Fruit fly (Drosophila melanogaster): ENCODE results near the gene Nop56.

Nop56 gene

dm6 chr3R:22421618-22422017 is 750 bp upstream of the Nop56 start (continued):
- no peak for TF ChIP-seq gem (tag; optimal IDR thresholded peaks at IDR 0.05)
- TF ChIP-seq CG3995 (GFP tag; optimal IDR thresholded peaks at IDR 0.05), result no peak
- TF ChIP-seq CG8388 (GFP tag; optimal IDR thresholded peaks at IDR 0.05), result peak; percentile 32
- no peak for TF ChIP-seq pita (GFP tag; optimal IDR thresholded peaks at IDR 0.05)
- TF ChIP-seq ac (GFP tag; optimal IDR thresholded peaks at IDR 0.05), result no peak
- TF ChIP-seq Sry-δ (GFP tag; optimal IDR thresholded peaks at IDR 0.05), result no peak
- no peak for TF ChIP-seq Sry-β (GFP tag; optimal IDR thresholded peaks at IDR 0.05)
- TF ChIP-seq cas (GFP tag; IDR thresholded peaks at IDR 0.05), result no peak
- TF ChIP-seq CG18764 (GFP tag; optimal IDR thresholded peaks at IDR 0.05), result no peak
- no peak for TF ChIP-seq pfk (GFP tag; optimal IDR thresholded peaks at IDR 0.05)
- TF ChIP-seq oc (tag; optimal IDR thresholded peaks at IDR 0.05), result no peak
- peak; percentile 41 for TF ChIP-seq CG4424 (GFP tag; optimal IDR thresholded peaks at IDR 0.05)
- 0 out of 2 replicates have a peak, but pooled peaks have one; percentile 11 for TF ChIP-seq CG4360 (GFP tag; IDR thresholded peaks at IDR 0.05)
- no peak for TF ChIP-seq abd-A (tag; optimal IDR thresholded peaks at IDR 0.05)
- no peak for TF ChIP-seq CG4854 (GFP tag; optimal IDR thresholded peaks at IDR 0.05)
- TF ChIP-seq caup (GFP tag; optimal IDR thresholded peaks at IDR 0.05; ENCODE audit: severe bottlenecking), result peak; percentile 33
- peak; percentile 59 for TF ChIP-seq tin (GFP tag; optimal IDR thresholded peaks at IDR 0.05)
- peak; percentile 89 for TF ChIP-seq sens (GFP tag)
- TF ChIP-seq CG17328 (GFP tag; IDR thresholded peaks at IDR 0.05), result peak; percentile 57; the same call in 1 of the 2 replicates
- TF ChIP-seq CG31365 (tag; optimal IDR thresholded peaks at IDR 0.05), result no peak
- TF ChIP-seq toy (GFP tag; IDR thresholded peaks at IDR 0.05), result no peak
- TF ChIP-seq slou (GFP tag; optimal IDR thresholded peaks at IDR 0.05), result peak; percentile 17
- TF ChIP-seq CG14014 (GFP tag; IDR thresholded peaks at IDR 0.05), result peak; percentile 83
- no peak for TF ChIP-seq CG13287 (GFP tag; IDR thresholded peaks at IDR 0.05; ENCODE audit: partially characterized antibody)
- TF ChIP-seq CG12391 (tag; optimal IDR thresholded peaks at IDR 0.05), result peak; percentile 53
- TF ChIP-seq tx (GFP tag; optimal IDR thresholded peaks at IDR 0.05), result peak; percentile 52
- TF ChIP-seq CG18476 (GFP tag; optimal IDR thresholded peaks at IDR 0.05), result peak; percentile 0
- TF ChIP-seq CG34224 (GFP tag; IDR thresholded peaks at IDR 0.05; ENCODE audit: partially characterized antibody), result no peak
- no peak for TF ChIP-seq GATAe (GFP tag; conservative IDR thresholded peaks at IDR 0.05)
- no peak for TF ChIP-seq ems (GFP tag; optimal IDR thresholded peaks at IDR 0.05)
- peak; percentile 69 for TF ChIP-seq CG2712 (tag; optimal IDR thresholded peaks at IDR 0.05)
- peak; percentile 60; the same call in 1 of the 2 replicates for TF ChIP-seq CG32767 (GFP tag; IDR thresholded peaks at IDR 0.05)
- TF ChIP-seq CG12299 (tag; optimal IDR thresholded peaks at IDR 0.05), result peak; percentile 4
- TF ChIP-seq Atf6 (GFP tag; IDR thresholded peaks at IDR 0.05), result peak; percentile 80
- TF ChIP-seq usp (GFP tag; optimal IDR thresholded peaks at IDR 0.05), result no peak
- no peak for TF ChIP-seq CoRest (tag; optimal IDR thresholded peaks at IDR 0.05)
- no peak for TF ChIP-seq CG33213 (GFP tag; optimal IDR thresholded peaks at IDR 0.05)
- TF ChIP-seq CG17612 (GFP tag; IDR thresholded peaks at IDR 0.05), result no peak
- TF ChIP-seq Hr78 (GFP tag; optimal IDR thresholded peaks at IDR 0.05), result no peak
- no peak for TF ChIP-seq zen2 (GFP tag; IDR thresholded peaks at IDR 0.05; ENCODE audit: partially characterized antibody)
- TF ChIP-seq vfl (GFP tag; optimal IDR thresholded peaks at IDR 0.05), result no peak
- TF ChIP-seq stwl (tag; optimal IDR thresholded peaks at IDR 0.05), result no peak
- no peak for TF ChIP-seq sc (optimal IDR thresholded peaks at IDR 0.05)
- TF ChIP-seq sc (GFP tag; optimal IDR thresholded peaks at IDR 0.05), result no peak
- no peak for TF ChIP-seq Hr39 (optimal IDR thresholded peaks at IDR 0.05)
- TF ChIP-seq CG42726 (GFP tag; IDR thresholded peaks at IDR 0.05; ENCODE audit: partially characterized antibody), result no peak
- no peak for TF ChIP-seq CG17186 (GFP tag; optimal IDR thresholded peaks at IDR 0.05)
- TF ChIP-seq CG11723 (GFP tag; optimal IDR thresholded peaks at IDR 0.05), result no peak
- TF ChIP-seq croc (GFP tag; conservative IDR thresholded peaks at IDR 0.05), result peak; percentile 32; the same call in 2 of the 3 replicates
- peak; percentile 73 for TF ChIP-seq CG2678 (tag; optimal IDR thresholded peaks at IDR 0.05)
- TF ChIP-seq vnd (GFP tag; IDR thresholded peaks at IDR 0.05; ENCODE audit: partially characterized antibody), result no peak

All from whole organism, embryonic.